Fruit fly (Drosophila melanogaster) whole organism, pupa: ENCODE data around the gene Bmcp.

Experiments used
- CG10348 ChIP-seq: fragments of 200-800 bp; sonication (Bioruptor generic); IDR thresholded peaks from 2 replicates; pipeline ENCODE4 v1.3.6; 2022; ENCODE audit warnings: missing biosample characterization, missing genetic modification characterization
- CG12605 ChIP-seq: fragments of 200-800 bp; sonication (Bioruptor generic); IDR thresholded peaks from 2 replicates; pipeline ENCODE4 v1.3.6; 2022; ENCODE audit warnings: missing biosample characterization, missing genetic modification characterization
- CG13204 ChIP-seq: fragments of 200-800 bp; sonication (Bioruptor generic); optimal IDR thresholded peaks from 2 replicates; lab custom pipeline; 2018; ENCODE audit warnings: missing biosample characterization, mild to moderate bottlenecking, missing genetic modification characterization, moderate library complexity
- CG14655 ChIP-seq: fragments of 200-800 bp; sonication (Bioruptor generic); optimal IDR thresholded peaks from 3 replicates; lab custom pipeline; 2017; ENCODE audit warnings: mild to moderate bottlenecking, missing biosample characterization, missing genetic modification reagents, missing genetic modification characterization
- CG15710 ChIP-seq: fragments of 200-800 bp; sonication (Bioruptor generic); optimal IDR thresholded peaks from 2 replicates; lab custom pipeline; 2018; ENCODE audit warnings: missing biosample characterization, mild to moderate bottlenecking, missing genetic modification characterization, moderate library complexity
- CG17806 ChIP-seq: fragments of 200-800 bp; sonication (Bioruptor generic); optimal IDR thresholded peaks from 2 replicates; lab custom pipeline; 2018; ENCODE audit warnings: missing biosample characterization, mild to moderate bottlenecking, missing genetic modification characterization, moderate library complexity
- CG32121 ChIP-seq: fragments of 200-800 bp; sonication (Bioruptor generic); IDR thresholded peaks from 2 replicates; pipeline ENCODE4 v1.3.6; 2022; ENCODE audit warnings: missing biosample characterization, missing genetic modification characterization
- CG34367 ChIP-seq: fragments of 200-800 bp; sonication (Bioruptor generic); optimal IDR thresholded peaks from 2 replicates; lab custom pipeline; 2018; ENCODE audit warnings: missing biosample characterization, mild to moderate bottlenecking, missing genetic modification characterization
- CG4496 ChIP-seq: fragments of 200-800 bp; sonication (Bioruptor generic); IDR thresholded peaks from 3 replicates; pipeline ENCODE4 v1.3.6; 2022; ENCODE audit warnings: missing biosample characterization, missing genetic modification characterization
- CG8159 ChIP-seq: fragments of 200-800 bp; sonication (Bioruptor generic); optimal IDR thresholded peaks from 3 replicates; lab custom pipeline; 2018; ENCODE audit warnings: missing biosample characterization, mild to moderate bottlenecking, missing genetic modification characterization, moderate library complexity
- CG8301 ChIP-seq: fragments of 200-800 bp; sonication (Bioruptor generic); optimal IDR thresholded peaks from 2 replicates; lab custom pipeline; 2018; ENCODE audit warnings: missing biosample characterization, mild to moderate bottlenecking, missing genetic modification characterization
- CG9948 ChIP-seq: fragments of 200-800 bp; sonication (Bioruptor generic); optimal IDR thresholded peaks from 2 replicates; lab custom pipeline; 2018; ENCODE audit warnings: missing biosample characterization, mild to moderate bottlenecking, missing genetic modification characterization, moderate library complexity
- D1 ChIP-seq: fragments of 200-800 bp; sonication (Bioruptor generic); optimal IDR thresholded peaks from 2 replicates; lab custom pipeline; 2018; ENCODE audit warnings: missing biosample characterization, mild to moderate bottlenecking, missing genetic modification characterization, moderate library complexity
- EcR ChIP-seq: fragments of 200-800 bp; sonication (Bioruptor generic); optimal IDR thresholded peaks from 3 replicates; lab custom pipeline; 2019; ENCODE audit warnings: missing biosample characterization, missing genetic modification characterization, mild to moderate bottlenecking, moderate library complexity, missing genetic modification reagents
- Ets98B ChIP-seq: fragments of 200-800 bp; sonication (Bioruptor generic); IDR thresholded peaks from 2 replicates; pipeline ENCODE4 v1.3.6; 2022; ENCODE audit warnings: missing biosample characterization, missing genetic modification characterization
- Pif1A ChIP-seq: fragments of 200-800 bp; sonication (Bioruptor generic); optimal IDR thresholded peaks from 3 replicates; lab custom pipeline; 2016; ENCODE audit warnings: missing biosample characterization, missing genetic modification characterization
- Pif1B ChIP-seq: fragments of 200-800 bp; sonication (Bioruptor generic); optimal IDR thresholded peaks from 3 replicates; lab custom pipeline; 2016; ENCODE audit warnings: missing biosample characterization, missing genetic modification characterization
- Snoo ChIP-seq: fragments of 200-800 bp; sonication (Bioruptor generic); optimal IDR thresholded peaks from 3 replicates; lab custom pipeline; 2017; ENCODE audit warnings: missing biosample characterization, mild to moderate bottlenecking, missing genetic modification characterization, inconsistent platforms
- fd96Ca ChIP-seq: fragments of 200-800 bp; sonication (Bioruptor generic); IDR thresholded peaks from 3 replicates; pipeline ENCODE4 v1.3.6; 2022; ENCODE audit warnings: missing biosample characterization, missing genetic modification characterization
- gl ChIP-seq: fragments of 200-800 bp; sonication (Bioruptor generic); optimal IDR thresholded peaks from 2 replicates; lab custom pipeline; 2018; ENCODE audit warnings: missing biosample characterization, mild to moderate bottlenecking, missing genetic modification characterization
- rn ChIP-seq: fragments of 200-800 bp; sonication (Bioruptor generic); IDR thresholded peaks from 2 replicates; pipeline ENCODE4 v1.3.6; 2022; ENCODE audit warnings: missing biosample characterization, missing genetic modification characterization

Gene Bmcp

dm6 chr3L:11717300-11717699 is 3.4 kb upstream of the Bmcp start:
- TF ChIP-seq CG15710 (tag; lab: Kevin White, UChicago) (no peak), CG32121 (no peak), CG14655 (GFP tag; lab: Kevin White, UChicago) (no peak), CG17806 (tag; lab: Kevin White, UChicago) (no peak)
- TF ChIP-seq, all 21 proteins: peak for 0

- no peak for TF ChIP-seq Ets98B (GFP tag; lab: Robert Waterston, UW)
- TF ChIP-seq CG14655 (GFP tag; lab: Kevin White, UChicago), result no peak
- no peak for TF ChIP-seq Pif1B
- TF ChIP-seq gl (tag; lab: Kevin White, UChicago), result no peak
- no peak for TF ChIP-seq Snoo (tag; lab: Kevin White, UChicago)
- TF ChIP-seq CG32121, result no peak
- no peak for TF ChIP-seq EcR (GFP tag; lab: Kevin White, UChicago)
- no peak for TF ChIP-seq D1 (tag; lab: Kevin White, UChicago)
- TF ChIP-seq CG4496 (GFP tag; lab: Robert Waterston, UW), result no peak
- TF ChIP-seq Pif1A (GFP tag; lab: Kevin White, UChicago), result no peak
- TF ChIP-seq CG17806 (tag; lab: Kevin White, UChicago), result no peak
- no peak for TF ChIP-seq CG8159 (tag; lab: Kevin White, UChicago)
- no peak for TF ChIP-seq CG13204 (GFP tag; lab: Kevin White, UChicago)
- no peak for TF ChIP-seq CG8301
- no peak for TF ChIP-seq fd96Ca
- no peak for TF ChIP-seq CG15710 (tag; lab: Kevin White, UChicago)
Measured at dm6 chr3L:11717993-11718392, 2.7 kb upstream of the Bmcp start.

DNA sequence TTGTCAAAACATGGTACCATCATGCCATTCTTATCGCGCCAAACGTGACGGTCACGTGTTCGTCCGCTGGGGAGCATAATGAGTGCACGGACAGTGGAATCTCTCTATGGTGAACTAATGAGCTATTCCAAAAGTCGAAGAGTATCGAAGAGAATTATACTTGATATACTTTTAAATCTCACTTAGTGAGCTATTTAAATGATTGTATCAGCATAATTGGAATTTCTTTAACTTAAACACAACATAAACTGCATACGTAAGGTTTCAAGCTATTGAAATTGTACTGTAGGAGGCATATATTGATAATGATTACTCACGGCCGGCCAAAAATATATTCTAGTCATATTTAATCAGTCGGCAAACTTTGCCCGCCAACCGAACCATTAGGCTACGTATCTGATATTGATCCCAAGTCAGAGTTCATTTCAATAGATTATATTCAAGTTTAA is 788 bp downstream of the Bmcp start:
- TF ChIP-seq CG13204 (GFP tag; lab: Kevin White, UChicago) (no peak), CG17806 (tag; lab: Kevin White, UChicago) (no peak), rn (GFP tag; lab: Robert Waterston, UW) (no peak), Snoo (tag; lab: Kevin White, UChicago) (no peak), CG32121 (no peak), CG8301 (no peak), gl (tag; lab: Kevin White, UChicago) (no peak), CG4496 (GFP tag; lab: Robert Waterston, UW) (no peak), CG12605 (GFP tag; lab: Robert Waterston, UW) (no peak), CG14655 (GFP tag; lab: Kevin White, UChicago) (no peak), CG10348 (GFP tag; lab: Robert Waterston, UW) (no peak), Pif1B (no peak), fd96Ca (no peak), Pif1A (GFP tag; lab: Kevin White, UChicago) (no peak), CG34367 (tag; lab: Kevin White, UChicago) (no peak), EcR (GFP tag; lab: Kevin White, UChicago) (no peak), CG9948 (tag; lab: Kevin White, UChicago) (no peak), D1 (tag; lab: Kevin White, UChicago) (no peak)
- TF ChIP-seq, all 21 proteins: peak for 0

dm6 chr3L:11728147-11728546 is 7.4 kb downstream of the Bmcp start, which contains the start of gene sunn:
sunn (plus strand) TSS chr3L:11728348.
- no peak for TF ChIP-seq CG14655 (GFP tag; lab: Kevin White, UChicago)

- TF ChIP-seq CG8159 (tag; lab: Kevin White, UChicago) (no peak), CG10348 (GFP tag; lab: Robert Waterston, UW) (no peak), CG13204 (GFP tag; lab: Kevin White, UChicago) (no peak), gl (tag; lab: Kevin White, UChicago) (no peak), CG9948 (tag; lab: Kevin White, UChicago) (no peak), D1 (tag; lab: Kevin White, UChicago) (no peak), Snoo (tag; lab: Kevin White, UChicago) (no peak), rn (GFP tag; lab: Robert Waterston, UW) (no peak), CG15710 (tag; lab: Kevin White, UChicago) (no peak), EcR (GFP tag; lab: Kevin White, UChicago) (no peak), Pif1B (no peak), CG12605 (GFP tag; lab: Robert Waterston, UW) (no peak), fd96Ca (no peak), Pif1A (GFP tag; lab: Kevin White, UChicago) (no peak), Ets98B (GFP tag; lab: Robert Waterston, UW) (no peak)
Measured at dm6 chr3L:11731841-11732240, 11.1 kb downstream of the Bmcp start, which contains the start of gene CG32087. CG32087 (plus strand) TSS chr3L:11732141.

- no peak for TF ChIP-seq CG8301
- no peak for TF ChIP-seq CG8159 (tag; lab: Kevin White, UChicago)
- no peak for TF ChIP-seq CG14655 (GFP tag; lab: Kevin White, UChicago)
- no peak for TF ChIP-seq Pif1A (GFP tag; lab: Kevin White, UChicago)
- no peak for TF ChIP-seq gl (tag; lab: Kevin White, UChicago)
- TF ChIP-seq CG4496 (GFP tag; lab: Robert Waterston, UW), result no peak
- TF ChIP-seq fd96Ca, result no peak
- TF ChIP-seq CG32121, result no peak
- TF ChIP-seq CG10348 (GFP tag; lab: Robert Waterston, UW), result no peak
- no peak for TF ChIP-seq Snoo (tag; lab: Kevin White, UChicago)
- TF ChIP-seq D1 (tag; lab: Kevin White, UChicago), result no peak
- TF ChIP-seq EcR (GFP tag; lab: Kevin White, UChicago), result no peak
- TF ChIP-seq Pif1B, result no peak
- TF ChIP-seq CG15710 (tag; lab: Kevin White, UChicago), result no peak
- TF ChIP-seq CG13204 (GFP tag; lab: Kevin White, UChicago), result no peak
- no peak for TF ChIP-seq CG12605 (GFP tag; lab: Robert Waterston, UW)
- TF ChIP-seq Ets98B (GFP tag; lab: Robert Waterston, UW), result no peak
- TF ChIP-seq, all 21 proteins: peak for 0
Measured at dm6 chr3L:11751005-11751404, 30.3 kb downstream of the Bmcp start, which contains the start of gene Gr68a. Gr68a (plus strand) TSS chr3L:11751305.
